Worm (Caenorhabditis elegans) whole organism, midembryonic: Measurements from ENCODE around the gene ent-3.
A peak's percentile ranks its signal among the peaks of the same experiment; 100 is the strongest.
"Not testable (repeated sequence)": the region's sequence is repeated elsewhere in the genome, so short reads cannot be mapped to it uniquely, and the experiment has no call there.

ENCODE experiments used
- T22C8.4 ChIP-seq: fragments of 200-800 bp; sonication (Bioruptor generic); IDR thresholded peaks from 2 replicates; pipeline ENCODE4 v1.3.6; 2022; ENCODE audit warnings: missing genetic modification characterization, missing compliant biosample characterization
- cog-1 ChIP-seq: sonication (generic microtip); optimal IDR thresholded peaks from 2 replicates; lab custom pipeline; 2016; ENCODE audit warnings: missing genetic modification characterization, missing compliant biosample characterization
- flt-1 ChIP-seq: fragments of 200-800 bp; sonication (Bioruptor generic); IDR thresholded peaks from 2 replicates; pipeline ENCODE4 v1.3.6; 2022; ENCODE audit warnings: missing genetic modification characterization, missing compliant biosample characterization
- klf-2 ChIP-seq: fragments of 200-800 bp; sonication (Bioruptor generic); conservative IDR thresholded peaks from 2 replicates; pipeline ENCODE4 v1.3.6; 2022; ENCODE audit warnings: missing genetic modification reagents, missing genetic modification characterization, missing compliant biosample characterization
- med-1 ChIP-seq: sonication (generic microtip); optimal IDR thresholded peaks from 2 replicates; lab custom pipeline; 2017; ENCODE audit warnings: missing genetic modification characterization, mild to moderate bottlenecking, missing compliant biosample characterization, antibody characterized with exemption, missing genetic modification reagents; ENCODE audit not compliant: insufficient read depth
- ref-1 ChIP-seq: fragments of 200-800 bp; sonication (Bioruptor generic); conservative IDR thresholded peaks from 2 replicates; pipeline ENCODE4 v1.3.6; 2022; ENCODE audit warnings: missing genetic modification reagents, missing genetic modification characterization, missing compliant biosample characterization
- tab-1 ChIP-seq: fragments of 200-800 bp; sonication (Bioruptor generic); IDR thresholded peaks from 2 replicates; pipeline ENCODE4 v1.3.6; 2022; ENCODE audit warnings: missing genetic modification characterization, missing compliant biosample characterization
- ztf-23 ChIP-seq: fragments of 200-800 bp; sonication (Bioruptor generic); IDR thresholded peaks from 2 replicates; pipeline ENCODE4 v1.3.6; 2022; ENCODE audit warnings: missing genetic modification reagents, missing genetic modification characterization, missing compliant biosample characterization
- ztf-29 ChIP-seq: fragments of 200-800 bp; sonication (Bioruptor generic); IDR thresholded peaks from 2 replicates; pipeline ENCODE4 v1.3.6; 2022; ENCODE audit warnings: missing genetic modification reagents, missing genetic modification characterization, missing compliant biosample characterization

ent-3 gene

DNA sequence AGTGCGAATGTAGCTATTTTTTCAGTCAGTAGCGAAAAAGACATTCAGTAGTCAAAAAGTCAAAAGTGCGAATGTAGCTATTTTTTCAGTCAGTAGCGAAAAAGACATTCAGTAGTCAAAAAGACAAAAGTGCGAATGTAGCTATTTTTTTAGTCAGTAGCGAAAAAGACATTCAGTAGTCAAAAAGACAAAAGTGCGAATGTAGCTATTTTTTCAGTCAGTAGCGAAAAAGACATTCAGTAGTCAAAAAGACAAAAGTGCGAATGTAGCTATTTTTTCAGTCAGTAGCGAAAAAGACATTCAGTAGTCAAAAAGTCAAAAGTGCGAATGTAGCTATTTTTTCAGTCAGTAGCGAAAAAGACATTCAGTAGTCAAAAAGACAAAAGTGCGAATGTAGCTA is 30.6 kb downstream of the ent-3 start, which contains the start of gene T16A9.3:
T16A9.3 (plus strand) TSS at position 301 of the 400 bp plus-strand sequence.
- not testable (repeated sequence) for TF ChIP-seq T22C8.4; klf-2 (GFP tag; lab: Robert Waterston, UW); ztf-23

DNA sequence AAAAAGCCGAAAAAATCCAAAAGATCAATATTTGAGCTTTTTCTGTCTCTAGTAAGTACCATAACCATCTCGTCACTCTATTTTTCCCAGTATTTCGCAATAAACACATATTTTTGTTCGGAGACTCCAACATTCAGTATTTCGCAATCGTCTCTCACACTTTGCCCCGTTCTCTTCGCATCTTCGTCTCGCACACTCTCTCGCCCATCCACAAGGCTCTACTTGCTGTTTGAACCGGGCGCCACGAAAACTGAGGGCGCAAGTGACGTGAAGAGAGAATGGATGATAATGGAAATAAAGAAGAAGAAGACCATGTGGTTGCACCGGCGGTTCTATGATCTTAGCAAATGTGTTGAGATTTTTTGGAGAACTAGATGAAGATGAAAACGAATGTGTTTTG is 35.8 kb downstream of the ent-3 start:
- TF ChIP-seq med-1 (GFP tag; lab: Kevin White, UChicago): no peak
- no peak for TF ChIP-seq tab-1 (GFP tag; lab: Robert Waterston, UW)
- no peak for TF ChIP-seq flt-1 (GFP tag; lab: Robert Waterston, UW)
- TF ChIP-seq ref-1 (GFP tag; lab: Robert Waterston, UW): no peak

DNA sequence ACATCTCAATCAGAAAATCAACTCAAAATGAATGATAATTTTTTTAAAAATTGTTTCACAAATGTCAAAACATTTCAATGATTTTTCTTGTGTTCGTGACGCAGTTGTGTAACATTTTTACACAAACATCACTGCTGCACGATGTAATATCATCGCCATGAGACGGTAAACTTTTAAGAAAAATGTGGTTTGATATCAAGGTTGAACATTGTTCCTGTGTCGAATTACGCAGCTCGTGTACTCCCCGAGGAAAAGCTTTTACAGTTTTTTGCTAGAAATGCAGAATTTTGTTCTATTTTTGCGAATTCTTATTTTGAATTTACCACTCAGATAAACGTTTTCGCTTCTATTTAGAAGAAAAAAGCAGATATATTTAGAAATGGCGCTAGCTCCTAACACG is 38.2 kb downstream of the ent-3 start:
- TF ChIP-seq ztf-23 (no peak), cog-1 (tag; lab: Kevin White, UChicago) (no peak), ref-1 (GFP tag; lab: Robert Waterston, UW) (no peak), T22C8.4 (no peak), med-1 (GFP tag; lab: Kevin White, UChicago) (no peak), tab-1 (GFP tag; lab: Robert Waterston, UW) (no peak), klf-2 (GFP tag; lab: Robert Waterston, UW) (no peak), ztf-29 (GFP tag; lab: Robert Waterston, UW) (no peak)

DNA sequence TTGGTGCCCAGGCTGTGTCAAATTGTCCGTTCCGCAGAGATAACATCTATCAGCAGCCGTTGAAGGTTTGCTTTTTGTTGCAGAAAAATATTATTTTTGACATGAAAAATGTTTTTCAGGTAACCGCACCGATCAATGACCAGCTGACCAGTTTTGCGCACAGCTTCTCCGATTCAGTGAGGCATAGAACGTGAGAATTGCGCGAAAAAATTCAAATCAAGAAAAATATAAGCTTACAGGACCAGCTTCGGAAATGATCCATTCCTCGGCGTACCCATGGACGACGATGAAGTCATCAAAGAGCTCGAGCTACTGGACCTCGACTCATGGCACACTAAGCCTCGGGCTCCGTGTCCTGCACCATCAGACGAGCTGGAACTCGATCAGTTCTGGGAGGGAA is 41.3 kb downstream of the ent-3 start:
- no peak for TF ChIP-seq flt-1 (GFP tag; lab: Robert Waterston, UW)
- TF ChIP-seq ref-1 (GFP tag; lab: Robert Waterston, UW): no peak
- no peak for TF ChIP-seq ztf-29 (GFP tag; lab: Robert Waterston, UW)
- no peak for TF ChIP-seq cog-1 (tag; lab: Kevin White, UChicago)
- no peak for TF ChIP-seq tab-1 (GFP tag; lab: Robert Waterston, UW)
- no peak for TF ChIP-seq med-1 (GFP tag; lab: Kevin White, UChicago)
- TF ChIP-seq klf-2 (GFP tag; lab: Robert Waterston, UW): no peak
- TF ChIP-seq ztf-23: no peak
- no peak for TF ChIP-seq T22C8.4

DNA sequence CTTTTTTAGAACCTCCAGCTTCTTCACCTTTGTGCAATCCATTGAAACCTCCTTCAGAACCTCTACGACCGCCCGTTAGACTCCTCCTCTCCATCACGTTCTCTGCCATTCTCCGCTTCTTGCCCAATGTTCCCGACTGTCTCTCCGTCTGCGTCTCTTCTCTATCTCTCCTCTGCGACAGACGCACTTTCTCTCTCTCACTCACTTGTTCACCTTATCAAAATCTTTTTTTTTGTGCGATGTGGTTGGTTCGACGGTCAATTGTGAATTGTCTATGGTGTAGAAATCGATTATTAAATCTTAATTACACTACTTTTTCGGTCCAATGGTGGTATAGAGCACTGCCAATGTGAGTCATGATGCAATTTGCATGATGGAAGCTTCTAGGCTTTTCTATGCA is 42.4 kb downstream of the ent-3 start, which contains the start of gene atfs-1:
atfs-1 (plus strand) TSS at position 213 of the 400 bp plus-strand sequence.
- TF ChIP-seq flt-1 (GFP tag; lab: Robert Waterston, UW): no peak
- no peak for TF ChIP-seq T22C8.4
- no peak for TF ChIP-seq klf-2 (GFP tag; lab: Robert Waterston, UW)
- TF ChIP-seq cog-1 (tag; lab: Kevin White, UChicago): no peak
- no peak for TF ChIP-seq ztf-29 (GFP tag; lab: Robert Waterston, UW)
- TF ChIP-seq med-1 (GFP tag; lab: Kevin White, UChicago): no peak
- no peak for TF ChIP-seq ref-1 (GFP tag; lab: Robert Waterston, UW)
- TF ChIP-seq ztf-23: no peak
- TF ChIP-seq tab-1 (GFP tag; lab: Robert Waterston, UW): no peak

DNA sequence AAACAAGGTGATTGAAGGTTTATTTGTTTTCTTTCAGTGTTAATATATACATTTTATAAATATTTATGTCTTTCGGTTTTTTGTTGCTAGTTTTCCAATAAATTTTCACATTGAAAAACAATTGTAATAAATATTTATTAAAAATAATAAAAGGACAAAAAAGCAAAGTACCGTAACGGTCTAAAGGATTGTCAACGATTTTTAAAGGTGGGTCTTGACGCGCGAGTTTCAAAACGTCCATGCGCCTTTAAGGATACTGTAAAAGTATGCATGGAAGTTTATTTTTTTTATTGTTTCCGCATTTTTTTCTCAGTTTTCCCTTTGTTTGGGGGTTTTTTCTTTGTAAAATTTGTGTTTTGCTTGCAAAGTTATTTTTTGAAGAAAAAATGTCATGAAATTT is 43.0 kb downstream of the ent-3 start:
- TF ChIP-seq ref-1 (GFP tag; lab: Robert Waterston, UW): no peak
- TF ChIP-seq T22C8.4: no peak
- no peak for TF ChIP-seq klf-2 (GFP tag; lab: Robert Waterston, UW)
- no peak for TF ChIP-seq ztf-23
- TF ChIP-seq cog-1 (tag; lab: Kevin White, UChicago): no peak
- TF ChIP-seq ztf-29 (GFP tag; lab: Robert Waterston, UW): no peak

DNA sequence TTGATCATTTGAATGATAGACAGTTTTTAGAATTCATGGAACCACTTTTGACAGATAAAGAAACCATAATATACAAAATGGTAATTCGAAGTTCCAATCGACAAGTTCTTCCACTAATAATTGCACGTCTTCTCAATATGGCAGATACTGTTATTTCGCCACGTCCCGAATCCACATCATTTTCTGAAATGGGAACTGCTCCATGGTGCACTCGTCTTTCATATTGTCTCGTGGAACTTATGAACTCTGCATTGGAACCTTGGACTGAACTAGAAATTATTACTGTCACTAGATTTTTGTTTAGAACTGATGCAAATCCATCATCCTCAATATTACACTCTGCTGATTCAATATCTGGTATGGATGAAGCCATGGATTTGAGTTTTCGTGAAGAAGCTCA is 48.7 kb downstream of the ent-3 start:
- TF ChIP-seq med-1 (GFP tag; lab: Kevin White, UChicago): no peak
- no peak for TF ChIP-seq klf-2 (GFP tag; lab: Robert Waterston, UW)
- no peak for TF ChIP-seq ztf-23
- no peak for TF ChIP-seq ztf-29 (GFP tag; lab: Robert Waterston, UW)
- no peak for TF ChIP-seq T22C8.4
- TF ChIP-seq ref-1 (GFP tag; lab: Robert Waterston, UW): no peak
- TF ChIP-seq cog-1 (tag; lab: Kevin White, UChicago): no peak
- no peak for TF ChIP-seq flt-1 (GFP tag; lab: Robert Waterston, UW)
- no peak for TF ChIP-seq tab-1 (GFP tag; lab: Robert Waterston, UW)

DNA sequence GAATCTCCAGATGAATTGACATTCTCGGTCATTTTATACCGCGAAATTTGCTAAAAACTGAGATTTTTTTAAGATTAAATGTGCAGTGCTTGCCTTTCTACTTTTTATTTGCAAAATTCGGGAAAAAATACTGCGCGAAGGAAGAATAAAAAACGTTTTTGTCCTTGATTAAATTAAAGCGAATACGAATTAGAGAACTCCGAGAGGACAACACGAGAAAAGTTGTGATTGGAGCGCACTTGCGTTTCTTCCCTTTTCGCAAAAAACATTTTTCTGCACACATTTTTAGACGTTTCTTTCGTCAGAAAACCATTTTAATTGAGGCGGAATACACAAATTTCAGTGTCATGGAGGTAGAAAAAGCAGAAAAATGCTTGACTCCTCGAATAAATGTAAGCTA is 50.4 kb downstream of the ent-3 start, which contains the start of the genes trm-1 and ints-2:
trm-1 (minus strand) TSS at position 175 of the 400 bp plus-strand sequence.
ints-2 (plus strand) TSS at position 249 of the 400 bp plus-strand sequence.
- TF ChIP-seq ztf-23 (no peak), cog-1 (tag; lab: Kevin White, UChicago) (peak; percentile 3)

DNA sequence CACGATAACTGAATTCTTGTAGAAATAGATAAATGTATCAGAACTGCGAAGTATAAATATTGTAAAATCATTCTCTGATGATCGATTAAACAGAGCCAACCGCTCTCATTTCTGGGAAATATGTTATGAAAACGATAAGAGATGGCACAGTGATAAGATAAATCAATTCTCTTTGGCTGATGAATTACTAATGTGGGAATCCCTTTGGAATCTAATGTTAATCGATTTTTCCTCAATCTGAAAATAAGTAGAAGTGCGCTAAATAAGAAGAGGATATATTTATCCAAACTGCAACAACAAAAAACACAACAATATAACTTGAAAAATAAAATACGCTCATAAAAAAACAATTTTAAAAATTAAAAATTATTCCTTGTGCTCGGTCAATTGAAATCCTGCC is 53.0 kb downstream of the ent-3 start, which contains the start of gene cest-2.3:
cest-2.3 (minus strand) TSS at position 101 of the 400 bp plus-strand sequence.
- TF ChIP-seq med-1 (GFP tag; lab: Kevin White, UChicago) (no peak), cog-1 (tag; lab: Kevin White, UChicago) (no peak), ref-1 (GFP tag; lab: Robert Waterston, UW) (no peak), klf-2 (GFP tag; lab: Robert Waterston, UW) (no peak), ztf-23 (no peak), tab-1 (GFP tag; lab: Robert Waterston, UW) (no peak), T22C8.4 (no peak), ztf-29 (GFP tag; lab: Robert Waterston, UW) (no peak), flt-1 (GFP tag; lab: Robert Waterston, UW) (no peak)
